Worm (Caenorhabditis elegans): ENCODE data around the gene Y57G11C.1147.

The Y57G11C.1147 gene

ce11 chrIV:14822267-14822666 is 25.0 kb upstream of the Y57G11C.1147 start (continued):
- no peak for TF ChIP-seq athp-1 (tag; optimal IDR thresholded peaks at IDR 0.05)
- no peak for TF ChIP-seq somi-1 (GFP tag; optimal IDR thresholded peaks at IDR 0.05)
- peak; percentile 34 for TF ChIP-seq nhr-90 (tag; optimal IDR thresholded peaks at IDR 0.05)
- no peak for TF ChIP-seq ekl-4 (GFP tag; IDR thresholded peaks at IDR 0.05)
- no peak for TF ChIP-seq sptf-2 (GFP tag; optimal IDR thresholded peaks at IDR 0.05)
- TF ChIP-seq C17E4.6 (GFP tag; IDR thresholded peaks at IDR 0.05) = no peak; the same call in 1 of the 2 replicates
- TF ChIP-seq madf-8 (GFP tag; conservative IDR thresholded peaks at IDR 0.05) = no peak
- TF ChIP-seq dox-1 (GFP tag; IDR thresholded peaks at IDR 0.05) = no peak
- no peak for TF ChIP-seq xnd-1 (tag; optimal IDR thresholded peaks at IDR 0.05)
- TF ChIP-seq dpff-1 (tag; optimal IDR thresholded peaks at IDR 0.05) = no peak
- TF ChIP-seq lin-54 (GFP tag; optimal IDR thresholded peaks at IDR 0.05) = peak; percentile 60
- no peak for TF ChIP-seq Y95B8A.8 (GFP tag; IDR thresholded peaks at IDR 0.05)
- TF ChIP-seq zfh-2 (GFP tag; conservative IDR thresholded peaks at IDR 0.05) = no peak
- peak; percentile 76 for TF ChIP-seq madf-10 (tag; optimal IDR thresholded peaks at IDR 0.05)
- no peak for TF ChIP-seq rcor-1 (GFP tag; IDR thresholded peaks at IDR 0.05)
- TF ChIP-seq F39B2.1 (GFP tag; IDR thresholded peaks at IDR 0.05) = no peak
- no peak for TF ChIP-seq K12H6.12 (tag; optimal IDR thresholded peaks at IDR 0.05)
- no peak for TF ChIP-seq attf-5 (GFP tag; optimal IDR thresholded peaks at IDR 0.05)
- TF ChIP-seq D2030.7 (GFP tag; IDR thresholded peaks at IDR 0.05) = no peak
- no peak for TF ChIP-seq ceh-40 (GFP tag; IDR thresholded peaks at IDR 0.05)
- no peak for TF ChIP-seq aptf-3 (GFP tag; IDR thresholded peaks at IDR 0.05)
- TF ChIP-seq hsf-1 (GFP tag; IDR thresholded peaks at IDR 0.05) = no peak
- TF ChIP-seq B0336.3 (GFP tag; IDR thresholded peaks at IDR 0.05) = no peak; the same call in 1 of the 2 replicates
- TF ChIP-seq mes-4 (tag; optimal IDR thresholded peaks at IDR 0.05) = no peak
- TF ChIP-seq pha-4 (tag; optimal IDR thresholded peaks at IDR 0.05) = no peak
- no peak for TF ChIP-seq ztf-26 (tag; optimal IDR thresholded peaks at IDR 0.05)
- no peak for TF ChIP-seq dpl-1 (GFP tag; optimal IDR thresholded peaks at IDR 0.05)
- no peak for TF ChIP-seq Y53F4B.3 (GFP tag; IDR thresholded peaks at IDR 0.05)
- no peak for TF ChIP-seq rec-8 (tag; optimal IDR thresholded peaks at IDR 0.05)
- TF ChIP-seq lag-1 (GFP tag; IDR thresholded peaks at IDR 0.05) = no peak
- TF ChIP-seq nhr-179 (tag; optimal IDR thresholded peaks at IDR 0.05) = no peak
- TF ChIP-seq efl-1 (GFP tag; optimal IDR thresholded peaks at IDR 0.05) = no peak
- TF ChIP-seq mxl-1 (tag; optimal IDR thresholded peaks at IDR 0.05) = no peak
- no peak for TF ChIP-seq madf-6 (GFP tag; IDR thresholded peaks at IDR 0.05)
- TF ChIP-seq K11D2.4 (GFP tag; IDR thresholded peaks at IDR 0.05) = no peak
- TF ChIP-seq F57A8.1 (GFP tag; optimal IDR thresholded peaks at IDR 0.05) = no peak
- no peak for TF ChIP-seq ztf-6 (GFP tag; IDR thresholded peaks at IDR 0.05)
- TF ChIP-seq ztf-18 (tag; optimal IDR thresholded peaks at IDR 0.05) = peak; percentile 49
- peak; percentile 41 for TF ChIP-seq mcd-1 (GFP tag; IDR thresholded peaks at IDR 0.05)

ce11 chrIV:14816288-14816687 is 19.0 kb upstream of the Y57G11C.1147 start, which contains the start of gene Y57G11C.46:
Gene Y57G11C.46 (minus strand): TSS chrIV:14816388.
- no peak for TF ChIP-seq lin-26 (GFP tag; IDR thresholded peaks at IDR 0.05)

ce11 chrIV:14806903-14807302 is 9.6 kb upstream of the Y57G11C.1147 start, which contains the start of gene oig-5:
Gene oig-5 (plus strand): TSS chrIV:14807203.
- no peak for TF ChIP-seq nfyb-1 (GFP tag; IDR thresholded peaks at IDR 0.05)
- no peak for TF ChIP-seq T07F8.4 (tag; optimal IDR thresholded peaks at IDR 0.05)
- no peak for TF ChIP-seq snpc-3.4 (tag; optimal IDR thresholded peaks at IDR 0.05)
- TF ChIP-seq tbx-9 (tag; optimal IDR thresholded peaks at IDR 0.05; ENCODE audit: borderline replicate concordance) = no peak
- no peak for TF ChIP-seq nfya-2 (GFP tag; IDR thresholded peaks at IDR 0.05)
- no peak for TF ChIP-seq egrh-3 (GFP tag; IDR thresholded peaks at IDR 0.05)
- no peak for TF ChIP-seq Y53F4B.3 (GFP tag; IDR thresholded peaks at IDR 0.05)
- no peak for TF ChIP-seq B0035.1 (tag; optimal IDR thresholded peaks at IDR 0.05)
- TF ChIP-seq K11D2.4 (GFP tag; IDR thresholded peaks at IDR 0.05) = no peak
- no peak for TF ChIP-seq rec-8 (tag; optimal IDR thresholded peaks at IDR 0.05)
- TF ChIP-seq atf-7 (tag; optimal IDR thresholded peaks at IDR 0.05) = no peak
- TF ChIP-seq ceh-100 (GFP tag; IDR thresholded peaks at IDR 0.05) = no peak
- TF ChIP-seq sdz-38 (tag; optimal IDR thresholded peaks at IDR 0.05) = no peak

Data from whole organism, young adult.